Fruit fly (Drosophila melanogaster) whole organism, prepupa: ENCODE data around the gene CG31675.

Experiments
- CG11902 ChIP-seq: fragments of 200-800 bp; sonication (Bioruptor generic); optimal IDR thresholded peaks from 3 replicates; lab custom pipeline; 2016; ENCODE audit warnings: missing biosample characterization, missing genetic modification characterization
- CG1621 ChIP-seq: fragments of 200-800 bp; sonication (Bioruptor generic); optimal IDR thresholded peaks from 3 replicates; lab custom pipeline; 2018; ENCODE audit warnings: missing biosample characterization, mild to moderate bottlenecking, missing genetic modification characterization
- CG16779 ChIP-seq: fragments of 200-800 bp; sonication (Bioruptor generic); optimal IDR thresholded peaks from 3 replicates; lab custom pipeline; 2017; ENCODE audit warnings: missing biosample characterization, mild to moderate bottlenecking, missing genetic modification characterization
- CG34406 ChIP-seq: fragments of 200-800 bp; sonication (Bioruptor generic); optimal IDR thresholded peaks from 3 replicates; lab custom pipeline; 2016; ENCODE audit warnings: missing biosample characterization, missing genetic modification characterization
- CG6163 ChIP-seq: fragments of 200-800 bp; sonication (Bioruptor generic); IDR thresholded peaks from 3 replicates; pipeline ENCODE4 v1.3.6; 2022; ENCODE audit warnings: missing biosample characterization, missing genetic modification characterization
- CG6854 ChIP-seq: fragments of 200-800 bp; sonication (Bioruptor generic); optimal IDR thresholded peaks from 2 replicates; lab custom pipeline; 2017; ENCODE audit warnings: missing biosample characterization, mild to moderate bottlenecking, missing genetic modification characterization

DNA sequence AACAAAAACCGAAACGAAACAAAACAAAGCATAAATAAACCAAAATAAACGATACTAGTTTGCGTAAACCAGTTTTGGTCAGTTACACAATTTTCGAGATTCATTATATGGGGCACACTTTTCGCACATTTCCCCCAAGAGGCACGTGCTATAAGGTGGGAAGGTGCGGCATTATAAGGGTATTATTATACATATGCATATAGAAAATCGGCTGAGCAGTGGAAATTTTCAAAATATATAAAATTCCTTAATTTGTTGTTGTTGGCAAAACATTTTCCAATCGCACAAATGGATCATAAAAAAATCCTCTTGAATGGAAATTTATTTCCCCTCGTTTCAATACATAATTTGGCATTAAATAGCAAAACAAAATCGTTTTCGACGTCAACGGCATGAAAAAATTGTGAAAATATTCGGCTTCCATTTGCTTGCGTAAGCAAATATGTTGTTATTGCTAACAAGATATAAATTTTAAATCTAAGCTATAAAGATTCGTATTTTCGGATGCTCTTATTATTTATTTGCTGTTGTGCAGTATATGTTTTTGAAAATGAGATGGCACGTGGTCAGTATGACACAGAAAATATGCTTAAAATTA, 31.0 kb downstream of the CG31675 start:
- no peak for TF ChIP-seq CG11902 (GFP tag; lab: Kevin White, UChicago)
- no peak for TF ChIP-seq CG6854 (GFP tag; lab: Kevin White, UChicago)
- no peak for TF ChIP-seq CG6163
- TF ChIP-seq CG1621 = no peak
- no peak for TF ChIP-seq CG16779
- no peak for TF ChIP-seq CG34406 (GFP tag; lab: Kevin White, UChicago)
